In the genomic region with DNA sequence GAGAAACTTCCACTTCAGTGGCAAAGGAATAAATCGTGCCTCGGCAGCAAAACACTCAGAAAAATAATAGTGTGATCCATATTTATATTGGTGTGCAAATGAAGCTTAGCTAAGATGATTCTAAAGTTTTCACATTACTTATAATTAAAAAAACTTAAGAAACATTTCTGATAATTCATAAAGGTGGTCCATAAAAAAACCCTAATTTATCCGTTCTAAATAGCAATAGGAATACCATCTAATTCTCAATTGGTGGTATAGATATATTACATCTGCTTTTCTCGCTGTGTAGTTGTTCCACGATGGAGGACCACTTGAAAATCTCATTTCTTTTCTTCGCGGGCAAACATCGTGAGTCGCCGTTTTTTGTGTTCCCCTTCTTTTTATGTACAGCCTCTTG, we compare ENCODE assay signal across 5 fruit fly cellular contexts.
TF ChIP-seq lines count a peak whose summit lies in the region.

No protein-coding gene starts in this region.

- TF ChIP-seq CTCF in whole organism, embryonic (GFP tag; optimal IDR thresholded peaks at IDR 0.05; lab: Kevin White, UChicago) = no peak

TF ChIP-seq in whole organism, adult, 20 proteins besides CTCF, POLR2A, EP300 and RAD21 (continues in another document):
- TF ChIP-seq tj (GFP tag; optimal IDR thresholded peaks at IDR 0.05; lab: Kevin White, UChicago) = no peak
- TF ChIP-seq CG7101 (tag; optimal IDR thresholded peaks at IDR 0.05; lab: Kevin White, UChicago) = peak; percentile 55
- TF ChIP-seq pad (GFP tag; optimal IDR thresholded peaks at IDR 0.05; lab: Kevin White, UChicago) = no peak
- peak; percentile 39 for TF ChIP-seq Clk (GFP tag; optimal IDR thresholded peaks at IDR 0.05; lab: Kevin White, UChicago)
- no peak for TF ChIP-seq ovo (GFP tag; optimal IDR thresholded peaks at IDR 0.05; lab: Kevin White, UChicago)
- TF ChIP-seq kay (GFP tag; lab: Kevin White, UChicago; ENCODE audit: borderline replicate concordance) = peak; percentile 51
- no peak for TF ChIP-seq Crg-1 (GFP tag; optimal IDR thresholded peaks at IDR 0.05; lab: Kevin White, UChicago)
- no peak for TF ChIP-seq cic (GFP tag; optimal IDR thresholded peaks at IDR 0.05; lab: Kevin White, UChicago)
- TF ChIP-seq CG14711 (tag; optimal IDR thresholded peaks at IDR 0.05; lab: Kevin White, UChicago) = peak; percentile 72
- TF ChIP-seq CG5204 (GFP tag; optimal IDR thresholded peaks at IDR 0.05; lab: Kevin White, UChicago) = no peak
- TF ChIP-seq cnc (optimal IDR thresholded peaks at IDR 0.05; lab: Kevin White, UChicago) = no peak
- TF ChIP-seq toe (GFP tag; optimal IDR thresholded peaks at IDR 0.05; lab: Kevin White, UChicago) = peak; percentile 39
- TF ChIP-seq bab1 (GFP tag; optimal IDR thresholded peaks at IDR 0.05; lab: Kevin White, UChicago) = no peak
- TF ChIP-seq Mnt (GFP tag; optimal IDR thresholded peaks at IDR 0.05; lab: Kevin White, UChicago) = no peak
- TF ChIP-seq Hr96 (GFP tag; optimal IDR thresholded peaks at IDR 0.05; lab: Kevin White, UChicago) = no peak
- TF ChIP-seq CG7045 (GFP tag; optimal IDR thresholded peaks at IDR 0.05; lab: Kevin White, UChicago) = peak; percentile 65
- no peak for TF ChIP-seq CG11617 (GFP tag; optimal IDR thresholded peaks at IDR 0.05; lab: Kevin White, UChicago)
- peak; percentile 55 for TF ChIP-seq CG12768 (GFP tag; optimal IDR thresholded peaks at IDR 0.05; lab: Kevin White, UChicago)

TF ChIP-seq in whole organism, embryonic, 481 proteins besides CTCF, POLR2A, EP300 and RAD21 (continues in another document):
- TF ChIP-seq CG18476 (GFP tag; optimal IDR thresholded peaks at IDR 0.05; lab: Kevin White, UChicago) (peak; percentile 56), CG4854 (GFP tag; optimal IDR thresholded peaks at IDR 0.05; lab: Kevin White, UChicago) (peak; percentile 17), Sox102F (GFP tag; optimal IDR thresholded peaks at IDR 0.05; lab: Kevin White, UChicago) (peak; percentile 65), CG31441 (GFP tag; IDR thresholded peaks at IDR 0.05; lab: Robert Waterston, UW) (peak; percentile 25; the same call in 1 of the 2 replicates), tin (GFP tag; optimal IDR thresholded peaks at IDR 0.05; lab: Kevin White, UChicago) (peak; percentile 69), zfh2 (GFP tag; optimal IDR thresholded peaks at IDR 0.05; lab: Kevin White, UChicago) (no peak), CG7839 (tag; optimal IDR thresholded peaks at IDR 0.05; lab: Kevin White, UChicago) (peak; percentile 73), gt (GFP tag; IDR thresholded peaks at IDR 0.05; lab: Robert Waterston, UW) (no peak), sc (optimal IDR thresholded peaks at IDR 0.05; lab: Kevin White, UChicago) (no peak), sc (GFP tag; optimal IDR thresholded peaks at IDR 0.05; lab: Kevin White, UChicago) (no peak), Ets97D (GFP tag; optimal IDR thresholded peaks at IDR 0.05; lab: Kevin White, UChicago) (no peak), CG10565 (GFP tag; optimal IDR thresholded peaks at IDR 0.05; lab: Kevin White, UChicago) (no peak), da (GFP tag; optimal IDR thresholded peaks at IDR 0.05; lab: Kevin White, UChicago) (no peak), CG34224 (GFP tag; IDR thresholded peaks at IDR 0.05; lab: Robert Waterston, UW; ENCODE audit: partially characterized antibody) (no peak), CG10543 (GFP tag; optimal IDR thresholded peaks at IDR 0.05; lab: Kevin White, UChicago) (no peak), CG4282 (GFP tag; optimal IDR thresholded peaks at IDR 0.05; lab: Kevin White, UChicago) (no peak), ab (GFP tag; optimal IDR thresholded peaks at IDR 0.05; lab: Kevin White, UChicago) (no peak), Hmx (GFP tag; optimal IDR thresholded peaks at IDR 0.05; lab: Kevin White, UChicago) (no peak)

TF ChIP-seq in whole organism, prepupa, 60 proteins besides CTCF, POLR2A, EP300 and RAD21 (continues in another document):
- peak; percentile 74 for TF ChIP-seq CG3919 (GFP tag; optimal IDR thresholded peaks at IDR 0.05; lab: Kevin White, UChicago)
- peak; percentile 64 for TF ChIP-seq Hr39 (GFP tag; optimal IDR thresholded peaks at IDR 0.05; lab: Kevin White, UChicago)
- peak; percentile 36 for TF ChIP-seq CG8632 (GFP tag; optimal IDR thresholded peaks at IDR 0.05; lab: Kevin White, UChicago)
- peak; percentile 28 for TF ChIP-seq CG11762 (GFP tag; optimal IDR thresholded peaks at IDR 0.05; lab: Kevin White, UChicago; ENCODE audit: insufficient read depth)
- TF ChIP-seq Hr38 (GFP tag; optimal IDR thresholded peaks at IDR 0.05; lab: Kevin White, UChicago) = no peak
- TF ChIP-seq Gug (GFP tag; IDR thresholded peaks at IDR 0.05; lab: Robert Waterston, UW) = peak; percentile 70
- TF ChIP-seq spab (GFP tag; optimal IDR thresholded peaks at IDR 0.05; lab: Kevin White, UChicago) = peak; percentile 66
- peak; percentile 69 for TF ChIP-seq pdm3 (GFP tag; optimal IDR thresholded peaks at IDR 0.05; lab: Kevin White, UChicago)
- peak; percentile 92 for TF ChIP-seq svp (GFP tag; lab: Kevin White, UChicago)
- TF ChIP-seq CG6854 (GFP tag; optimal IDR thresholded peaks at IDR 0.05; lab: Kevin White, UChicago) = peak; percentile 20
- peak; percentile 96 for TF ChIP-seq Eip78C (GFP tag; lab: Kevin White, UChicago)
- TF ChIP-seq Sox15 (GFP tag; optimal IDR thresholded peaks at IDR 0.05; lab: Kevin White, UChicago) = peak; percentile 12
- peak; percentile 73 for TF ChIP-seq CG8119 (GFP tag; IDR thresholded peaks at IDR 0.05; lab: Robert Waterston, UW)
- peak; percentile 72 for TF ChIP-seq cyc (GFP tag; optimal IDR thresholded peaks at IDR 0.05; lab: Kevin White, UChicago)
- TF ChIP-seq CG10631 (GFP tag; optimal IDR thresholded peaks at IDR 0.05; lab: Kevin White, UChicago) = peak; percentile 69
- TF ChIP-seq CG6163 (GFP tag; IDR thresholded peaks at IDR 0.05; lab: Robert Waterston, UW) = peak; percentile 57; the same call in 2 of the 3 replicates
- TF ChIP-seq salr (GFP tag; optimal IDR thresholded peaks at IDR 0.05; lab: Kevin White, UChicago) = peak in 1 of 2 experiments; percentile 68
- TF ChIP-seq fd85E (GFP tag; optimal IDR thresholded peaks at IDR 0.05; lab: Kevin White, UChicago) = no peak

TF ChIP-seq in whole organism, pupa, 21 proteins besides CTCF, POLR2A, EP300 and RAD21 (continues in another document):
- TF ChIP-seq EcR (GFP tag; optimal IDR thresholded peaks at IDR 0.05; lab: Kevin White, UChicago) (no peak), gl (tag; optimal IDR thresholded peaks at IDR 0.05; lab: Kevin White, UChicago) (peak; percentile 24), Snoo (tag; optimal IDR thresholded peaks at IDR 0.05; lab: Kevin White, UChicago) (peak; percentile 57), CG15710 (tag; optimal IDR thresholded peaks at IDR 0.05; lab: Kevin White, UChicago) (peak; percentile 82), CG13204 (GFP tag; optimal IDR thresholded peaks at IDR 0.05; lab: Kevin White, UChicago) (no peak), CG12605 (GFP tag; IDR thresholded peaks at IDR 0.05; lab: Robert Waterston, UW) (no peak), Pif1B (GFP tag; optimal IDR thresholded peaks at IDR 0.05; lab: Kevin White, UChicago) (peak; percentile 31), D1 (tag; optimal IDR thresholded peaks at IDR 0.05; lab: Kevin White, UChicago) (peak; percentile 68), Ets98B (GFP tag; IDR thresholded peaks at IDR 0.05; lab: Robert Waterston, UW) (peak; percentile 23; the same call in 1 of the 2 replicates), CG8159 (tag; optimal IDR thresholded peaks at IDR 0.05; lab: Kevin White, UChicago) (peak; percentile 86), CG8301 (tag; optimal IDR thresholded peaks at IDR 0.05; lab: Kevin White, UChicago) (peak; percentile 80), CG4496 (GFP tag; IDR thresholded peaks at IDR 0.05; lab: Robert Waterston, UW) (peak; percentile 54; the same call in 2 of the 3 replicates), CG9948 (tag; optimal IDR thresholded peaks at IDR 0.05; lab: Kevin White, UChicago) (peak; percentile 78), fd96Ca (GFP tag; IDR thresholded peaks at IDR 0.05; lab: Robert Waterston, UW) (no peak), CG17806 (tag; optimal IDR thresholded peaks at IDR 0.05; lab: Kevin White, UChicago) (peak; percentile 79), Pif1A (GFP tag; optimal IDR thresholded peaks at IDR 0.05; lab: Kevin White, UChicago) (peak; percentile 48), CG10348 (GFP tag; IDR thresholded peaks at IDR 0.05; lab: Robert Waterston, UW) (no peak), rn (GFP tag; IDR thresholded peaks at IDR 0.05; lab: Robert Waterston, UW) (no peak), CG14655 (GFP tag; optimal IDR thresholded peaks at IDR 0.05; lab: Kevin White, UChicago) (peak; percentile 82), CG34367 (tag; optimal IDR thresholded peaks at IDR 0.05; lab: Kevin White, UChicago) (peak; percentile 48)

TF ChIP-seq in whole organism, wandering third instar larva, 38 proteins besides CTCF, POLR2A, EP300 and RAD21 (continues in another document):
- TF ChIP-seq brk (GFP tag; optimal IDR thresholded peaks at IDR 0.05; lab: Kevin White, UChicago) (no peak), sv (GFP tag; optimal IDR thresholded peaks at IDR 0.05; lab: Kevin White, UChicago) (peak; percentile 14), rgr (GFP tag; optimal IDR thresholded peaks at IDR 0.05; lab: Kevin White, UChicago) (peak; percentile 57), HLH106 (tag; optimal IDR thresholded peaks at IDR 0.05; lab: Kevin White, UChicago) (peak; percentile 65), Mio (GFP tag; optimal IDR thresholded peaks at IDR 0.05; lab: Kevin White, UChicago) (no peak), foxo (GFP tag; optimal IDR thresholded peaks at IDR 0.05; lab: Kevin White, UChicago) (peak in 1 of 2 experiments; percentile 65), CG32264 (GFP tag; optimal IDR thresholded peaks at IDR 0.05; lab: Kevin White, UChicago) (no peak), Hnf4 (GFP tag; optimal IDR thresholded peaks at IDR 0.05; lab: Kevin White, UChicago) (peak; percentile 53), fru (GFP tag; optimal IDR thresholded peaks at IDR 0.05; lab: Kevin White, UChicago) (peak; percentile 70), tai (GFP tag; optimal IDR thresholded peaks at IDR 0.05; lab: Kevin White, UChicago) (no peak), N (GFP tag; optimal IDR thresholded peaks at IDR 0.05; lab: Kevin White, UChicago) (no peak), usp (GFP tag; optimal IDR thresholded peaks at IDR 0.05; lab: Kevin White, UChicago) (no peak), OdsH (GFP tag; optimal IDR thresholded peaks at IDR 0.05; lab: Kevin White, UChicago) (peak; percentile 33), Dfd (GFP tag; optimal IDR thresholded peaks at IDR 0.05; lab: Kevin White, UChicago) (no peak), dl (GFP tag; optimal IDR thresholded peaks at IDR 0.05; lab: Kevin White, UChicago; ENCODE audit: insufficient read depth in 1 of 2, partially characterized antibody in 2 of 2) (no peak), CG9705 (GFP tag; optimal IDR thresholded peaks at IDR 0.05; lab: Kevin White, UChicago) (peak; percentile 40), psq (GFP tag; optimal IDR thresholded peaks at IDR 0.05; lab: Kevin White, UChicago) (no peak), Dif (GFP tag; optimal IDR thresholded peaks at IDR 0.05; lab: Kevin White, UChicago; ENCODE audit: partially characterized antibody) (no peak), Hr78 (GFP tag; optimal IDR thresholded peaks at IDR 0.05; lab: Kevin White, UChicago) (no peak), sage (GFP tag; optimal IDR thresholded peaks at IDR 0.05; lab: Kevin White, UChicago) (peak; percentile 40), ey (GFP tag; optimal IDR thresholded peaks at IDR 0.05; lab: Kevin White, UChicago) (peak; percentile 64), jim (GFP tag; optimal IDR thresholded peaks at IDR 0.05; lab: Kevin White, UChicago) (no peak)
